Worm (Caenorhabditis elegans) whole organism, mixed stage, embryonic: Measurements from ENCODE around the gene E02H4.2.
A peak's percentile ranks its signal among the peaks of the same experiment; 100 is the strongest.

Experiments used
- M03D4.4 ChIP-seq: sonication (generic microtip); optimal IDR thresholded peaks from 2 replicates; lab custom pipeline; 2017; ENCODE audit warnings: mild to moderate bottlenecking, missing genetic modification characterization, missing compliant biosample characterization
- bed-3 ChIP-seq: fragments of 200-800 bp; sonication (Bioruptor generic); optimal IDR thresholded peaks from 3 replicates; lab custom pipeline; 2018; ENCODE audit warnings: mild to moderate bottlenecking, missing genetic modification characterization, moderate library complexity, missing compliant biosample characterization
- blmp-1 ChIP-seq: fragments of 150-350 bp; optimal IDR thresholded peaks from 2 replicates; lab custom pipeline; 2014; ENCODE audit warnings: missing biosample characterization, missing genetic modification characterization
- ceh-39 ChIP-seq: fragments of 150-350 bp; optimal IDR thresholded peaks from 2 replicates; lab custom pipeline; 2014; ENCODE audit warnings: missing biosample characterization, missing genetic modification characterization
- ceh-43 ChIP-seq: fragments of 200-800 bp; sonication (Bioruptor generic); optimal IDR thresholded peaks from 2 replicates; lab custom pipeline; 2018; ENCODE audit warnings: mild to moderate bottlenecking, missing genetic modification characterization, moderate library complexity, missing compliant biosample characterization
- ceh-83 ChIP-seq: fragments of 200-800 bp; sonication (Bioruptor generic); optimal IDR thresholded peaks from 2 replicates; lab custom pipeline; 2018; ENCODE audit warnings: mild to moderate bottlenecking, missing genetic modification characterization, missing compliant biosample characterization
- ces-1 ChIP-seq: fragments of 150-350 bp; optimal IDR thresholded peaks from 2 replicates; lab custom pipeline; 2014; ENCODE audit warnings: missing biosample characterization, missing genetic modification reagents, missing genetic modification characterization
- cnd-1 ChIP-seq: fragments of 200-800 bp; sonication (Bioruptor generic); optimal IDR thresholded peaks from 2 replicates; lab custom pipeline; 2018; ENCODE audit warnings: mild to moderate bottlenecking, missing genetic modification characterization, missing compliant biosample characterization
- drap-1 ChIP-seq: fragments of 200-800 bp; sonication (Bioruptor generic); optimal IDR thresholded peaks from 3 replicates; lab custom pipeline; 2018; ENCODE audit warnings: mild to moderate bottlenecking, missing genetic modification characterization, missing compliant biosample characterization
- elt-1 ChIP-seq: sonication (generic microtip); optimal IDR thresholded peaks from 2 replicates; lab custom pipeline; 2017; ENCODE audit warnings: missing genetic modification characterization, mild to moderate bottlenecking, missing compliant biosample characterization, antibody characterized with exemption, moderate library complexity, borderline replicate concordance; ENCODE audit not compliant: insufficient read depth
- elt-3 ChIP-seq: fragments of 150-350 bp; optimal IDR thresholded peaks from 2 replicates; lab custom pipeline; 2014; ENCODE audit warnings: missing biosample characterization, missing genetic modification characterization
- flh-1 ChIP-seq: fragments of 200-800 bp; sonication (Bioruptor generic); optimal IDR thresholded peaks from 2 replicates; lab custom pipeline; 2018; ENCODE audit warnings: mild to moderate bottlenecking, missing genetic modification characterization, moderate library complexity, missing compliant biosample characterization
- ham-2 ChIP-seq: fragments of 200-800 bp; sonication (Bioruptor generic); optimal IDR thresholded peaks from 2 replicates; lab custom pipeline; 2018; ENCODE audit warnings: mild to moderate bottlenecking, missing genetic modification characterization, missing compliant biosample characterization
- hlh-1 ChIP-seq: fragments of 150-350 bp; optimal IDR thresholded peaks from 2 replicates; lab custom pipeline; 2014; ENCODE audit warnings: missing biosample characterization, missing genetic modification reagents, missing genetic modification characterization
- lin-13 ChIP-seq: fragments of 150-350 bp; optimal IDR thresholded peaks from 2 replicates; lab custom pipeline; 2014; ENCODE audit warnings: missing biosample characterization, missing genetic modification characterization
- lin-32 ChIP-seq: fragments of 200-800 bp; sonication (Bioruptor generic); optimal IDR thresholded peaks from 2 replicates; lab custom pipeline; 2018; ENCODE audit warnings: mild to moderate bottlenecking, missing genetic modification characterization, missing compliant biosample characterization
- lsy-2 ChIP-seq: fragments of 150-350 bp; optimal IDR thresholded peaks from 2 replicates; lab custom pipeline; 2014; ENCODE audit warnings: missing biosample characterization, missing genetic modification characterization
- mab-5 ChIP-seq: fragments of 150-350 bp; optimal IDR thresholded peaks from 2 replicates; lab custom pipeline; 2014; ENCODE audit warnings: missing biosample characterization, missing genetic modification characterization
- mep-1 ChIP-seq: fragments of 150-350 bp; optimal IDR thresholded peaks from 2 replicates; lab custom pipeline; 2017; ENCODE audit warnings: missing biosample characterization, missing genetic modification reagents, missing genetic modification characterization, inconsistent platforms
- mls-2 ChIP-seq: sonication (generic microtip); optimal IDR thresholded peaks from 2 replicates; lab custom pipeline; 2016; ENCODE audit warnings: mild to moderate bottlenecking, missing genetic modification characterization, moderate library complexity, missing compliant biosample characterization
- nhr-12 ChIP-seq: fragments of 150-350 bp; optimal IDR thresholded peaks from 2 replicates; lab custom pipeline; 2014; ENCODE audit warnings: missing biosample characterization, missing genetic modification characterization
- nhr-2 ChIP-seq: fragments of 150-350 bp; optimal IDR thresholded peaks from 2 replicates; lab custom pipeline; 2014; ENCODE audit warnings: missing biosample characterization, missing genetic modification characterization
- nhr-237 ChIP-seq: fragments of 150-350 bp; optimal IDR thresholded peaks from 2 replicates; lab custom pipeline; 2014; ENCODE audit warnings: missing biosample characterization, missing genetic modification characterization
- nhr-28 ChIP-seq: fragments of 150-350 bp; optimal IDR thresholded peaks from 2 replicates; lab custom pipeline; 2014; ENCODE audit warnings: missing biosample characterization, missing genetic modification characterization
- nhr-76 ChIP-seq: sonication (generic microtip); optimal IDR thresholded peaks from 2 replicates; lab custom pipeline; 2017; ENCODE audit warnings: missing biosample characterization, missing genetic modification characterization
- pha-4 ChIP-seq: fragments of 150-350 bp; optimal IDR thresholded peaks from 2 replicates; lab custom pipeline; 2018; ENCODE audit warnings: missing biosample characterization, missing genetic modification reagents, missing genetic modification characterization
- sem-2 ChIP-seq: fragments of 200-800 bp; sonication (Bioruptor generic); optimal IDR thresholded peaks from 2 replicates; lab custom pipeline; 2018; ENCODE audit warnings: mild to moderate bottlenecking, missing genetic modification characterization, missing compliant biosample characterization
- snpc-4 ChIP-seq: fragments of 150-350 bp; optimal IDR thresholded peaks from 2 replicates; lab custom pipeline; 2014; ENCODE audit warnings: missing biosample characterization, missing genetic modification characterization
- sptf-1 ChIP-seq: sonication (generic microtip); optimal IDR thresholded peaks from 2 replicates; lab custom pipeline; 2017; ENCODE audit warnings: mild to moderate bottlenecking, missing genetic modification characterization, moderate library complexity, missing compliant biosample characterization
- tbx-8 ChIP-seq: fragments of 200-800 bp; sonication (Bioruptor generic); optimal IDR thresholded peaks from 2 replicates; lab custom pipeline; 2018; ENCODE audit warnings: mild to moderate bottlenecking, missing genetic modification characterization, moderate library complexity, missing compliant biosample characterization
- unc-120 ChIP-seq: sonication (generic microtip); optimal IDR thresholded peaks from 2 replicates; lab custom pipeline; 2017; ENCODE audit warnings: missing genetic modification characterization, missing compliant biosample characterization; ENCODE audit not compliant: poor library complexity, severe bottlenecking
- unc-39 ChIP-seq: fragments of 150-350 bp; optimal IDR thresholded peaks from 2 replicates; lab custom pipeline; 2014; ENCODE audit warnings: missing biosample characterization, missing genetic modification characterization
- unc-62 ChIP-seq: fragments of 150-350 bp; optimal IDR thresholded peaks from 2 replicates; lab custom pipeline; 2014; ENCODE audit warnings: missing biosample characterization, missing genetic modification reagents, missing genetic modification characterization
- zip-8 ChIP-seq: fragments of 150-350 bp; optimal IDR thresholded peaks from 2 replicates; lab custom pipeline; 2014; ENCODE audit warnings: missing biosample characterization, missing genetic modification characterization
- ztf-11 ChIP-seq: fragments of 150-350 bp; optimal IDR thresholded peaks from 2 replicates; lab custom pipeline; 2014; ENCODE audit warnings: missing biosample characterization, missing genetic modification characterization

The E02H4.2 gene

ce11 chrX:14240205-14240604 is 41.2 kb downstream of the E02H4.2 start:
- no peak for TF ChIP-seq elt-3
- TF ChIP-seq sptf-1 (tag; lab: Kevin White, UChicago): no peak
- no peak for TF ChIP-seq lin-13
- no peak for TF ChIP-seq nhr-12 (tag; lab: Kevin White, UChicago)
- no peak for TF ChIP-seq lsy-2 (tag; lab: Kevin White, UChicago)
- TF ChIP-seq zip-8: no peak
- no peak for TF ChIP-seq unc-39 (tag; lab: Kevin White, UChicago)
- no peak for TF ChIP-seq M03D4.4 (tag; lab: Kevin White, UChicago)
- no peak for TF ChIP-seq mab-5 (tag; lab: Kevin White, UChicago)
- TF ChIP-seq sem-2 (GFP tag; lab: Kevin White, UChicago): no peak
- no peak for TF ChIP-seq drap-1 (GFP tag; lab: Kevin White, UChicago)

ce11 chrX:14238291-14238758 is 43.1 kb downstream of the E02H4.2 start, which contains the start of gene K04C1.2:
TSS of gene K04C1.2 (plus strand) at chrX:14238708.
- TF ChIP-seq tbx-8 (GFP tag; lab: Kevin White, UChicago) (no peak), mab-5 (tag; lab: Kevin White, UChicago) (no peak), lin-13 (no peak), elt-1 (no peak), cnd-1 (tag; lab: Kevin White, UChicago) (no peak), unc-62 (GFP tag; lab: Kevin White, UChicago) (no peak), pha-4 (no peak), snpc-4 (tag; lab: Kevin White, UChicago) (no peak), sem-2 (GFP tag; lab: Kevin White, UChicago) (no peak), unc-120 (peak; percentile 16), flh-1 (GFP tag; lab: Kevin White, UChicago) (no peak), nhr-76 (tag; lab: Kevin White, UChicago) (no peak), unc-39 (tag; lab: Kevin White, UChicago) (no peak), mep-1 (no peak), lin-32 (no peak), ces-1 (GFP tag; lab: Kevin White, UChicago) (peak; percentile 68), lsy-2 (tag; lab: Kevin White, UChicago) (no peak), nhr-2 (no peak), ceh-43 (no peak), elt-3 (no peak), hlh-1 (tag; lab: Kevin White, UChicago) (no peak), blmp-1 (tag; lab: Kevin White, UChicago) (no peak), sptf-1 (tag; lab: Kevin White, UChicago) (no peak), ham-2 (GFP tag; lab: Kevin White, UChicago) (peak; percentile 59), ztf-11 (tag; lab: Kevin White, UChicago) (no peak), ceh-39 (peak; percentile 95), bed-3 (GFP tag; lab: Kevin White, UChicago) (no peak), zip-8 (no peak), nhr-237 (tag; lab: Kevin White, UChicago) (no peak), nhr-28 (tag; lab: Kevin White, UChicago) (no peak), drap-1 (GFP tag; lab: Kevin White, UChicago) (no peak)
- TF ChIP-seq, all 35 proteins: peak for 4

- TF ChIP-seq ces-1 (GFP tag; lab: Kevin White, UChicago) (no peak), zip-8 (no peak), ceh-39 (no peak), sptf-1 (tag; lab: Kevin White, UChicago) (peak; percentile 27), mls-2 (tag; lab: Kevin White, UChicago) (no peak), ham-2 (GFP tag; lab: Kevin White, UChicago) (no peak)
These were observed 45.2 kb downstream of the E02H4.2 start for ce11 chrX:14236121-14236824.

ce11 chrX:14234932-14235331 is 46.5 kb downstream of the E02H4.2 start, which contains the start of gene srg-37:
TSS of gene srg-37 (minus strand) at chrX:14235032.
- TF ChIP-seq ceh-43 (no peak), elt-3 (no peak), lin-32 (no peak), ham-2 (GFP tag; lab: Kevin White, UChicago) (no peak), flh-1 (GFP tag; lab: Kevin White, UChicago) (no peak), ztf-11 (tag; lab: Kevin White, UChicago) (no peak), pha-4 (no peak), nhr-28 (tag; lab: Kevin White, UChicago) (no peak), nhr-237 (tag; lab: Kevin White, UChicago) (no peak), ceh-83 (GFP tag; lab: Kevin White, UChicago) (no peak), mab-5 (tag; lab: Kevin White, UChicago) (no peak), mep-1 (no peak), sptf-1 (tag; lab: Kevin White, UChicago) (no peak), zip-8 (no peak), blmp-1 (tag; lab: Kevin White, UChicago) (no peak)
